Fruit fly (Drosophila melanogaster): Measurements from ENCODE around the gene Flo2.

Gene Flo2

DNA sequence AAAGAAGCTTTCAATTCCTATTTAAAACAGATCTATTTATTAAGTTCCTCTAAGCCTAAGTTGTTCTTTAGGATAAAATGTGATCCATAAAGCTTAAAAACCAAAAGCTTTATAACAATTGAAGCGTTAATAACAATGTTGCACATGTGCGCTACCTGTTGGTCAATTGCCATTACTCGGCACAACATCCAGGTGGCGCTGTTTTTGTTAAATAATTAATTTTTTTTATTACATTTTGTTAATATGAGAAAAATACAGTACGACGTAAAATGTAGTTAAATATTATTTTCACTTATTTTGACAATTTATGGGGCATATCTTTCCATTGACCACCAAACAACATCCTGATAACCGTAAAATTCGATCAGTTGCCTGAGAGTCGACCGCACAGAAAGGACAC is 114.7 kb downstream of the Flo2 start:
- peak; percentile 40 for TF ChIP-seq amos (GFP tag; IDR thresholded peaks at IDR 0.05; ENCODE audit: partially characterized antibody)
- TF ChIP-seq Hsf (GFP tag; optimal IDR thresholded peaks at IDR 0.05), result peak; percentile 26
- TF ChIP-seq dpn (GFP tag; optimal IDR thresholded peaks at IDR 0.05), result peak in 1 of 2 experiments; percentile 19
- no peak for TF ChIP-seq pan (optimal IDR thresholded peaks at IDR 0.05)
- peak in 1 of 2 experiments; percentile 7 for TF ChIP-seq pan (GFP tag; optimal IDR thresholded peaks at IDR 0.05 in 1 of 2, IDR thresholded peaks at IDR 0.05 in 1 of 2)
- TF ChIP-seq CG5953 (GFP tag; IDR thresholded peaks at IDR 0.05), result no peak
- peak; percentile 40 for TF ChIP-seq grau (tag; optimal IDR thresholded peaks at IDR 0.05)
- TF ChIP-seq CG14441 (GFP tag; IDR thresholded peaks at IDR 0.05), result no peak
- TF ChIP-seq cad (GFP tag; optimal IDR thresholded peaks at IDR 0.05), result no peak
- no peak for TF ChIP-seq row (GFP tag; IDR thresholded peaks at IDR 0.05)
- peak; percentile 73; the same call in 1 of the 2 replicates for TF ChIP-seq CG32532 (GFP tag; IDR thresholded peaks at IDR 0.05)
- no peak for TF ChIP-seq YL-1 (GFP tag; optimal IDR thresholded peaks at IDR 0.05)
- no peak for TF ChIP-seq gro (GFP tag; optimal IDR thresholded peaks at IDR 0.05)
- TF ChIP-seq nmo (GFP tag; optimal IDR thresholded peaks at IDR 0.05), result peak; percentile 37
- no peak for TF ChIP-seq klu (GFP tag; IDR thresholded peaks at IDR 0.05)
- TF ChIP-seq CG8089 (GFP tag; optimal IDR thresholded peaks at IDR 0.05), result no peak
- peak; percentile 10 for TF ChIP-seq CG30403 (GFP tag; optimal IDR thresholded peaks at IDR 0.05)
- TF ChIP-seq CG9215 (GFP tag; IDR thresholded peaks at IDR 0.05), result no peak
- peak in 1 of 2 experiments; percentile 20 for TF ChIP-seq Pdp1 (GFP tag; optimal IDR thresholded peaks at IDR 0.05)
- TF ChIP-seq mld (GFP tag; IDR thresholded peaks at IDR 0.05; ENCODE audit: partially characterized antibody), result no peak
- TF ChIP-seq CG4730 (GFP tag; IDR thresholded peaks at IDR 0.05), result no peak
- no peak for TF ChIP-seq CG6254 (GFP tag; optimal IDR thresholded peaks at IDR 0.05)
- peak; percentile 36 for TF ChIP-seq CG8290 (GFP tag; optimal IDR thresholded peaks at IDR 0.05)
- peak; percentile 22 to 38 for TF ChIP-seq CG8290 (tag; optimal IDR thresholded peaks at IDR 0.05)
- no peak for TF ChIP-seq Dref (GFP tag; IDR thresholded peaks at IDR 0.05)
- TF ChIP-seq CG33213 (GFP tag; optimal IDR thresholded peaks at IDR 0.05), result peak; percentile 19
- no peak for TF ChIP-seq CG12104 (GFP tag; optimal IDR thresholded peaks at IDR 0.05)
- peak; percentile 70; the same call in 1 of the 3 replicates for TF ChIP-seq CG11456 (GFP tag; IDR thresholded peaks at IDR 0.05)
- TF ChIP-seq CG17912 (GFP tag; optimal IDR thresholded peaks at IDR 0.05), result peak; percentile 6
- TF ChIP-seq CG11560 (tag; IDR thresholded peaks at IDR 0.05), result no peak
- TF ChIP-seq CG2199 (GFP tag; IDR thresholded peaks at IDR 0.05), result 0 out of 3 replicates have a peak, but pooled peaks have one; percentile 43
- TF ChIP-seq az2 (GFP tag; optimal IDR thresholded peaks at IDR 0.05), result peak; percentile 31
- peak; percentile 31 for TF ChIP-seq CG11504 (tag; optimal IDR thresholded peaks at IDR 0.05)
- TF ChIP-seq psq (GFP tag; optimal IDR thresholded peaks at IDR 0.05), result no peak
- no peak for TF ChIP-seq wdn (GFP tag; IDR thresholded peaks at IDR 0.05)
- no peak for TF ChIP-seq Gug (GFP tag; IDR thresholded peaks at IDR 0.05)
- TF ChIP-seq PHDP (tag; optimal IDR thresholded peaks at IDR 0.05), result peak; percentile 21
- peak; percentile 20 for TF ChIP-seq CG12659 (GFP tag; optimal IDR thresholded peaks at IDR 0.05)
- peak; percentile 5 for TF ChIP-seq CG15269 (tag; optimal IDR thresholded peaks at IDR 0.05)
- TF ChIP-seq phol (tag; optimal IDR thresholded peaks at IDR 0.05), result peak; percentile 13
- no peak for TF ChIP-seq CG4617 (GFP tag; optimal IDR thresholded peaks at IDR 0.05; ENCODE audit: borderline replicate concordance)
- TF ChIP-seq CG2712 (tag; optimal IDR thresholded peaks at IDR 0.05), result peak; percentile 34
- TF ChIP-seq CG12071 (GFP tag; optimal IDR thresholded peaks at IDR 0.05), result no peak
- peak; percentile 13 for TF ChIP-seq sens (GFP tag)
- peak; percentile 3 for TF ChIP-seq BEAF-32 (GFP tag; optimal IDR thresholded peaks at IDR 0.05)
- no peak for TF ChIP-seq NC2α (GFP tag; optimal IDR thresholded peaks at IDR 0.05)
- TF ChIP-seq Lhr (GFP tag; optimal IDR thresholded peaks at IDR 0.05), result peak; percentile 65
- TF ChIP-seq CG17829 (tag; optimal IDR thresholded peaks at IDR 0.05), result peak; percentile 13
- no peak for TF ChIP-seq CG12155 (GFP tag; optimal IDR thresholded peaks at IDR 0.05)
- TF ChIP-seq dmrt11E (tag; optimal IDR thresholded peaks at IDR 0.05), result no peak
- TF ChIP-seq NC2β (GFP tag; optimal IDR thresholded peaks at IDR 0.05), result peak; percentile 29
- TF ChIP-seq stwl (tag; optimal IDR thresholded peaks at IDR 0.05), result peak; percentile 39
